Fruit fly (Drosophila melanogaster): ENCODE data around the gene Elp1.
A peak's percentile ranks its signal among the peaks of the same experiment; 100 is the strongest.

Gene Elp1

DNA sequence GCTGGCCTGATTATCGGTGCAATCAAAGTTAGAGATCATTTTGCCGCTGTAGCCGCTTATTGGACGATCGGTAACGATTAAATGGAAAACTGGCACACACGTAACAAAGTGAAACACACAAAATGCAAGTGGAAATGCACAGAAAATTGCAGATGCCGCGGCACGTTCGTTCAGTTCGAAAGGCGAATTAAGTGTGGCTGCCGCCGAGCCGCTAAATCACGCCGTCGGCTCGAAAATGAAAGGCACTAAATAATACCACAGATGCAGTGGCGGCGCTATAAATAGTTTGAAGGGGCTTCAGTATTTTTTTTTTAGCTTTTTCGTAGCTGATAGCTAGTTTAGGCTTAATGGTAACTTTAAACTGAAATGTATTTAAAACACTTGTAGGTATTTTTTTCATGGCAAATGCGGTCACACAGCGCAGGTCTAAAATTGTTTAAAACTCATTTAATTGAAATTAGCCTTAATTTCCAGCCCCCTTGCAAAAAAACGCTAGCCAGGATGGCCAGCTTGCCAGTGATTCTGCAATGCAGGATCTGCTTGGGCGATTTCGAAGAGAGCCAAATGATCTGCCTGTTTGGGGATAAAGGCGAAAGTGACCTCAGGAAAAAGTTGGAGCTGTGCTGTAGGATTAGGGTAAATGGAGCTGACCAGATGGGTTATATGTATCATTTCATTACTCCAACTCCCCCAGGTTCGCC lies 30.9 kb upstream of the Elp1 start, which contains the start of the genes Jupiter and CG14710 (continued):
- TF ChIP-seq cas (GFP tag; IDR thresholded peaks at IDR 0.05) (peak; percentile 65), NC2α (GFP tag; optimal IDR thresholded peaks at IDR 0.05) (peak; percentile 65), CG7786 (GFP tag; optimal IDR thresholded peaks at IDR 0.05) (peak; percentile 83), sob (GFP tag; IDR thresholded peaks at IDR 0.05) (peak; percentile 78), shn (GFP tag; optimal IDR thresholded peaks at IDR 0.05) (peak; percentile 83), ash1 (GFP tag; optimal IDR thresholded peaks at IDR 0.05) (no peak), pros (GFP tag; optimal IDR thresholded peaks at IDR 0.05) (no peak), oc (tag; optimal IDR thresholded peaks at IDR 0.05) (peak; percentile 70), knrl (GFP tag; IDR thresholded peaks at IDR 0.05; ENCODE audit: partially characterized antibody) (peak; percentile 47; the same call in 1 of the 3 replicates), hth (optimal IDR thresholded peaks at IDR 0.05) (no peak), nau (GFP tag; optimal IDR thresholded peaks at IDR 0.05) (no peak), Doc3 (GFP tag; IDR thresholded peaks at IDR 0.05; ENCODE audit: partially characterized antibody) (no peak), CG6765 (GFP tag; optimal IDR thresholded peaks at IDR 0.05) (no peak), CG1602 (GFP tag; optimal IDR thresholded peaks at IDR 0.05) (peak; percentile 63), tio (GFP tag; optimal IDR thresholded peaks at IDR 0.05) (no peak), Kr (GFP tag; optimal IDR thresholded peaks at IDR 0.05) (no peak), vfl (GFP tag; optimal IDR thresholded peaks at IDR 0.05) (peak; percentile 75), Ravus (GFP tag; IDR thresholded peaks at IDR 0.05) (no peak), ttk (GFP tag; IDR thresholded peaks at IDR 0.05) (peak; percentile 47; the same call in 1 of the 2 replicates), stwl (tag; optimal IDR thresholded peaks at IDR 0.05) (peak; percentile 82), Fer2 (tag; optimal IDR thresholded peaks at IDR 0.05) (peak; percentile 41), Atf-2 (GFP tag; optimal IDR thresholded peaks at IDR 0.05) (peak; percentile 42), Dip2 (GFP tag; IDR thresholded peaks at IDR 0.05) (no peak), CG17912 (GFP tag; optimal IDR thresholded peaks at IDR 0.05) (no peak), CG31365 (tag; optimal IDR thresholded peaks at IDR 0.05) (no peak), ab (GFP tag; optimal IDR thresholded peaks at IDR 0.05) (peak; percentile 31), toy (GFP tag; IDR thresholded peaks at IDR 0.05) (no peak), CG13624 (GFP tag; optimal IDR thresholded peaks at IDR 0.05) (peak; percentile 89), CG3847 (GFP tag; IDR thresholded peaks at IDR 0.05) (peak; percentile 86), GATAe (GFP tag; conservative IDR thresholded peaks at IDR 0.05) (no peak), CG12219 (GFP tag; optimal IDR thresholded peaks at IDR 0.05) (no peak), gcm (GFP tag; optimal IDR thresholded peaks at IDR 0.05) (no peak), pita (GFP tag; optimal IDR thresholded peaks at IDR 0.05) (no peak), sd (tag; optimal IDR thresholded peaks at IDR 0.05) (peak; percentile 60), nom (GFP tag; optimal IDR thresholded peaks at IDR 0.05) (peak; percentile 70), Mad (GFP tag; optimal IDR thresholded peaks at IDR 0.05) (peak; percentile 80), CG18262 (tag; optimal IDR thresholded peaks at IDR 0.05) (peak; percentile 5), CG18599 (GFP tag; optimal IDR thresholded peaks at IDR 0.05) (peak; percentile 51), Bgb (GFP tag; IDR thresholded peaks at IDR 0.05; ENCODE audit: partially characterized antibody) (no peak; the same call in 1 of the 2 replicates), dati (GFP tag; IDR thresholded peaks at IDR 0.05) (no peak), CG12744 (GFP tag; optimal IDR thresholded peaks at IDR 0.05) (peak; percentile 58), zen (tag; optimal IDR thresholded peaks at IDR 0.05) (peak; percentile 79), tx (GFP tag; optimal IDR thresholded peaks at IDR 0.05) (peak; percentile 84), CG14014 (GFP tag; IDR thresholded peaks at IDR 0.05) (peak; percentile 67), ERR (GFP tag; optimal IDR thresholded peaks at IDR 0.05) (peak; percentile 78), pnt (GFP tag; optimal IDR thresholded peaks at IDR 0.05) (peak; percentile 87), CG9876 (GFP tag; optimal IDR thresholded peaks at IDR 0.05) (peak; percentile 71), so (GFP tag; IDR thresholded peaks at IDR 0.05) (peak; percentile 80; the same call in 1 of the 3 replicates), CG17802 (tag; optimal IDR thresholded peaks at IDR 0.05) (peak; percentile 52), pum (GFP tag; optimal IDR thresholded peaks at IDR 0.05) (peak; percentile 75)
